Fruit fly (Drosophila melanogaster): ENCODE measurements around the gene CG4849.
"Not testable (repeated sequence)": the region's sequence is repeated elsewhere in the genome, so short reads cannot be mapped to it uniquely, and the experiment has no call there.

CG4849 gene

DNA sequence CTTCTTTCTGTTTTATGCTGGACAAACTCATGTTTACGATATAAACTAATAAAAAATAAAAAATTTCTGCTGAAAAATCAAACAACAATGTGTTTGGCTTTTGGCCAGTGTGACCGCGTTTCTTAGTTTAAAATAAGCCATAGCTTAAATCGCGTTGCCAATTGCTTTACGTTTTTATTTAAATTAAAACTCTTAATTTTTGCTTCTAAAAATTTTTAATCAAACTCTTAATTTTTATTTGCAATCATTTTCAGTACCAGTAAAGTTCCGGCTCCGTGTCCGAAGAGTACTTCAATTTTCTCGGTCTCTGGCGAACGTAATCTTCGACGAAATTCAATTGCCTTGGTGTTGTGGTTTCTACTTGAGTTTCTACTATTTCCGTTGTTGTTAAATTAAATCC, 4.1 kb upstream of the CG4849 start, which contains the start of the genes CG42487 and CG4884:
TSS of gene CG42487 (minus strand) at position 101 of the 400 bp plus-strand sequence.
TSS of gene CG4884 (minus strand) at position 101 of the 400 bp plus-strand sequence.
- not testable (repeated sequence) for TF ChIP-seq foxo, ey, usp (GFP tag; optimal IDR thresholded peaks at IDR 0.05)

dm6 chr3R:27960473-27960872, 2.7 kb upstream of the CG4849 start, which contains the start of gene CG31253:
TSS of gene CG31253 (minus strand) at chr3R:27960573.
- not testable (repeated sequence) for TF ChIP-seq Myc (optimal IDR thresholded peaks at IDR 0.05); fru (GFP tag; optimal IDR thresholded peaks at IDR 0.05); Abd-B (GFP tag; optimal IDR thresholded peaks at IDR 0.05)

- TF ChIP-seq Myc (optimal IDR thresholded peaks at IDR 0.05) (no peak), Vsx2 (GFP tag; optimal IDR thresholded peaks at IDR 0.05; ENCODE audit: partially characterized antibody) (no peak), Hr78 (GFP tag; optimal IDR thresholded peaks at IDR 0.05) (no peak), Dfd (GFP tag; optimal IDR thresholded peaks at IDR 0.05) (no peak), Jra (GFP tag; optimal IDR thresholded peaks at IDR 0.05) (no peak), GATAd (GFP tag; optimal IDR thresholded peaks at IDR 0.05) (no peak), pan (optimal IDR thresholded peaks at IDR 0.05) (no peak), N (GFP tag; optimal IDR thresholded peaks at IDR 0.05) (no peak), Rel (GFP tag; optimal IDR thresholded peaks at IDR 0.05) (no peak), Rel (tag; optimal IDR thresholded peaks at IDR 0.05) (no peak), brk (GFP tag; optimal IDR thresholded peaks at IDR 0.05) (no peak), CG9705 (GFP tag; optimal IDR thresholded peaks at IDR 0.05) (no peak), h (GFP tag; optimal IDR thresholded peaks at IDR 0.05) (no peak), Dif (GFP tag; optimal IDR thresholded peaks at IDR 0.05; ENCODE audit: partially characterized antibody) (no peak), br (GFP tag; optimal IDR thresholded peaks at IDR 0.05) (no peak), dmrt93B (GFP tag; optimal IDR thresholded peaks at IDR 0.05) (no peak)
Observed at dm6 chr3R:27986794-27987193, 23.6 kb downstream of the CG4849 start.

DNA sequence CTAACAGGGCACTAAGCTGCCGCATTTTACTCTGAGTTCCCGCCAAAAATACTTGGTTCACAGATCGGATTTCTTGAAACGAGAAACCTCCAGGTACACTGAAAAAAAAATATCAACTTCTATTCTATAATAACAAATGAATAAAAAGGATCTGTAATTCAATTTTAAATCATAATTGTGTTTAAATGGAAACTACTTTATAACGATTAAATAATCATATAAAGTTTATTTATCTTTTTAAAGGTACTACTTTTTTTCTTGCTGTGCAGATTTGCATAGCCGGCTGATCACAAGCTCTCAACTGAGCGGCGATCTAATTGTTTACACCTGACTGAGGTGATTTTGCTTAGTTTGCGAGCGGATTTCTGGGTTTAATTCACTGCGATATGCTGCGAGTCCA, 24.1 kb downstream of the CG4849 start:
- no peak for TF ChIP-seq lola (GFP tag; optimal IDR thresholded peaks at IDR 0.05)
- no peak for TF ChIP-seq dl (GFP tag; optimal IDR thresholded peaks at IDR 0.05; ENCODE audit: insufficient read depth in 1 of 2, partially characterized antibody in 2 of 2)
- no peak for TF ChIP-seq Dfd (GFP tag; optimal IDR thresholded peaks at IDR 0.05)
- TF ChIP-seq br (GFP tag; optimal IDR thresholded peaks at IDR 0.05) = no peak
- no peak for TF ChIP-seq CG9705 (GFP tag; optimal IDR thresholded peaks at IDR 0.05)
- no peak for TF ChIP-seq jim (GFP tag; optimal IDR thresholded peaks at IDR 0.05)
- TF ChIP-seq Hnf4 (GFP tag; optimal IDR thresholded peaks at IDR 0.05) = no peak
- no peak for TF ChIP-seq Dif (GFP tag; optimal IDR thresholded peaks at IDR 0.05; ENCODE audit: partially characterized antibody)
- no peak for TF ChIP-seq brk (GFP tag; optimal IDR thresholded peaks at IDR 0.05)
- TF ChIP-seq CG32264 (GFP tag; optimal IDR thresholded peaks at IDR 0.05) = no peak
- no peak for TF ChIP-seq CrebA (GFP tag; optimal IDR thresholded peaks at IDR 0.05; ENCODE audit: borderline replicate concordance)
- TF ChIP-seq h (GFP tag; optimal IDR thresholded peaks at IDR 0.05) = peak; percentile 36
- no peak for TF ChIP-seq woc (GFP tag; optimal IDR thresholded peaks at IDR 0.05)
- TF ChIP-seq Hr83 (GFP tag; optimal IDR thresholded peaks at IDR 0.05; ENCODE audit: poor library complexity, severe bottlenecking) = no peak
- peak; percentile 42 for TF ChIP-seq rgr (GFP tag; optimal IDR thresholded peaks at IDR 0.05)
- TF ChIP-seq foxo (GFP tag; optimal IDR thresholded peaks at IDR 0.05) = peak in 1 of 2 experiments; percentile 45
- TF ChIP-seq ey (GFP tag; optimal IDR thresholded peaks at IDR 0.05) = peak; percentile 10
- peak; percentile 68 for TF ChIP-seq sv (GFP tag; optimal IDR thresholded peaks at IDR 0.05)
- TF ChIP-seq Sp1 (GFP tag; optimal IDR thresholded peaks at IDR 0.05) = peak; percentile 41
- no peak for TF ChIP-seq Rel (GFP tag; optimal IDR thresholded peaks at IDR 0.05)
- TF ChIP-seq Rel (tag; optimal IDR thresholded peaks at IDR 0.05) = no peak
- TF ChIP-seq pan (optimal IDR thresholded peaks at IDR 0.05) = no peak
- no peak for TF ChIP-seq Myc (optimal IDR thresholded peaks at IDR 0.05)
- TF ChIP-seq fru (GFP tag; optimal IDR thresholded peaks at IDR 0.05) = peak; percentile 21
- TF ChIP-seq Mio (GFP tag; optimal IDR thresholded peaks at IDR 0.05) = no peak
- no peak for TF ChIP-seq Abd-B (GFP tag; optimal IDR thresholded peaks at IDR 0.05)
- TF ChIP-seq Vsx2 (GFP tag; optimal IDR thresholded peaks at IDR 0.05; ENCODE audit: partially characterized antibody) = no peak
- TF ChIP-seq tai (GFP tag; optimal IDR thresholded peaks at IDR 0.05) = no peak
- TF ChIP-seq Jra (GFP tag; optimal IDR thresholded peaks at IDR 0.05) = no peak
- no peak for TF ChIP-seq GATAd (GFP tag; optimal IDR thresholded peaks at IDR 0.05)
- no peak for TF ChIP-seq sage (GFP tag; optimal IDR thresholded peaks at IDR 0.05)
- TF ChIP-seq dmrt93B (GFP tag; optimal IDR thresholded peaks at IDR 0.05) = no peak
- peak; percentile 30 for TF ChIP-seq HLH106 (tag; optimal IDR thresholded peaks at IDR 0.05)
- no peak for TF ChIP-seq dsf (GFP tag; optimal IDR thresholded peaks at IDR 0.05; ENCODE audit: borderline replicate concordance)
- no peak for TF ChIP-seq usp (GFP tag; optimal IDR thresholded peaks at IDR 0.05)
- TF ChIP-seq OdsH (GFP tag; optimal IDR thresholded peaks at IDR 0.05) = peak; percentile 25
- TF ChIP-seq Hr78 (GFP tag; optimal IDR thresholded peaks at IDR 0.05) = no peak
- TF ChIP-seq psq (GFP tag; optimal IDR thresholded peaks at IDR 0.05) = no peak
- TF ChIP-seq N (GFP tag; optimal IDR thresholded peaks at IDR 0.05) = no peak
